Fruit fly (Drosophila melanogaster) whole organism, embryonic: ENCODE measurements around the gene Art9.

Experiments used
- Atf3 ChIP-seq: fragments of 200-800 bp; sonication (Bioruptor generic); optimal IDR thresholded peaks from 3 replicates; lab custom pipeline; 2016; ENCODE audit warnings: missing biosample characterization, missing genetic modification characterization
- CG10321 ChIP-seq: fragments of 200-800 bp; sonication (Bioruptor generic); IDR thresholded peaks from 2 replicates; pipeline ENCODE4 v1.3.6; 2022; ENCODE audit warnings: missing biosample characterization, missing genetic modification characterization
- CG12071 ChIP-seq: fragments of 200-800 bp; sonication (Bioruptor generic); optimal IDR thresholded peaks from 3 replicates; lab custom pipeline; 2018; ENCODE audit warnings: missing biosample characterization, mild to moderate bottlenecking, missing genetic modification characterization
- CG12769 ChIP-seq: fragments of 200-800 bp; sonication (Bioruptor generic); optimal IDR thresholded peaks from 2 replicates; lab custom pipeline; 2019; ENCODE audit warnings: missing biosample characterization, mild to moderate bottlenecking, missing genetic modification characterization, moderate library complexity
- CG14441 ChIP-seq: fragments of 200-800 bp; sonication (Bioruptor generic); IDR thresholded peaks from 2 replicates; pipeline ENCODE4 v1.3.6; 2022; ENCODE audit warnings: missing biosample characterization, missing genetic modification characterization
- CG15696 ChIP-seq: fragments of 200-800 bp; sonication (Bioruptor generic); optimal IDR thresholded peaks from 2 replicates; lab custom pipeline; 2019; ENCODE audit warnings: missing biosample characterization, mild to moderate bottlenecking, missing genetic modification characterization, moderate library complexity
- CG17385 ChIP-seq: fragments of 200-800 bp; sonication (Bioruptor generic); optimal IDR thresholded peaks from 3 replicates; lab custom pipeline; 2018; ENCODE audit warnings: missing biosample characterization, mild to moderate bottlenecking, missing genetic modification characterization
- CG17829 ChIP-seq: fragments of 200-800 bp; optimal IDR thresholded peaks from 2 replicates; lab custom pipeline; 2019; ENCODE audit warnings: missing biosample characterization, mild to moderate bottlenecking, missing genetic modification characterization, moderate library complexity
- CG1832 ChIP-seq: fragments of 200-800 bp; sonication (Bioruptor generic); optimal IDR thresholded peaks from 2 replicates; lab custom pipeline; 2017; ENCODE audit warnings: missing biosample characterization, mild to moderate bottlenecking, missing genetic modification characterization, inconsistent platforms
- CG31441 ChIP-seq: fragments of 200-800 bp; sonication (Bioruptor generic); IDR thresholded peaks from 2 replicates; pipeline ENCODE4 v1.3.6; 2022; ENCODE audit warnings: missing biosample characterization, missing genetic modification characterization
- CG3281 ChIP-seq: fragments of 200-800 bp; sonication (Bioruptor generic); optimal IDR thresholded peaks from 3 replicates; lab custom pipeline; 2017; ENCODE audit warnings: missing biosample characterization, mild to moderate bottlenecking, missing genetic modification characterization
- CG4730 ChIP-seq: fragments of 200-800 bp; sonication (Bioruptor generic); IDR thresholded peaks from 2 replicates; pipeline ENCODE4 v1.3.6; 2022; ENCODE audit warnings: missing biosample characterization, missing genetic modification characterization
- CG4854 ChIP-seq: fragments of 200-800 bp; sonication (Bioruptor generic); optimal IDR thresholded peaks from 2 replicates; lab custom pipeline; 2016; ENCODE audit warnings: missing biosample characterization, missing genetic modification characterization, inconsistent platforms
- CG5180 ChIP-seq: fragments of 200-800 bp; sonication (Bioruptor generic); optimal IDR thresholded peaks from 3 replicates; lab custom pipeline; 2017; ENCODE audit warnings: missing biosample characterization, missing genetic modification characterization, mild to moderate bottlenecking, moderate library complexity, missing genetic modification reagents
- CG6791 ChIP-seq: fragments of 200-800 bp; sonication (Bioruptor generic); IDR thresholded peaks from 3 replicates; pipeline ENCODE4 v1.3.6; 2022; ENCODE audit warnings: missing biosample characterization, missing genetic modification characterization; ENCODE audit not compliant: partially characterized antibody
- CG7556 ChIP-seq: fragments of 200-800 bp; sonication (Bioruptor generic); optimal IDR thresholded peaks from 2 replicates; lab custom pipeline; 2017; ENCODE audit warnings: missing biosample characterization, mild to moderate bottlenecking, missing genetic modification characterization
- CG9797 ChIP-seq: fragments of 200-800 bp; sonication (Bioruptor generic); optimal IDR thresholded peaks from 3 replicates; lab custom pipeline; 2018; ENCODE audit warnings: missing biosample characterization, mild to moderate bottlenecking, missing genetic modification characterization
- CG9932 ChIP-seq: fragments of 200-800 bp; sonication (Bioruptor generic); IDR thresholded peaks from 2 replicates; pipeline ENCODE4 v1.3.6; 2022; ENCODE audit warnings: missing biosample characterization, missing genetic modification characterization
- D19A ChIP-seq: fragments of 200-800 bp; optimal IDR thresholded peaks from 3 replicates; lab custom pipeline; 2019; ENCODE audit warnings: missing biosample characterization, mild to moderate bottlenecking, missing genetic modification characterization, moderate library complexity
- Dad ChIP-seq: fragments of 200-800 bp; sonication (Bioruptor generic); optimal IDR thresholded peaks from 3 replicates; lab custom pipeline; 2016; ENCODE audit warnings: missing biosample characterization, missing genetic modification characterization
- Dref ChIP-seq: fragments of 200-800 bp; sonication (Bioruptor generic); IDR thresholded peaks from 2 replicates; pipeline ENCODE4 v1.3.6; 2022; ENCODE audit warnings: missing biosample characterization, missing genetic modification characterization
- ERR ChIP-seq: fragments of 200-800 bp; sonication (Bioruptor generic); optimal IDR thresholded peaks from 2 replicates; lab custom pipeline; 2016; ENCODE audit warnings: missing biosample characterization, missing genetic modification characterization
- Gug ChIP-seq: fragments of 200-800 bp; sonication (Bioruptor generic); IDR thresholded peaks from 4 replicates; pipeline ENCODE4 v1.3.6; 2022; ENCODE audit warnings: missing biosample characterization, missing genetic modification characterization
- HHEX ChIP-seq: fragments of 200-800 bp; sonication (Bioruptor generic); optimal IDR thresholded peaks from 3 replicates; lab custom pipeline; 2017; ENCODE audit warnings: missing biosample characterization, mild to moderate bottlenecking, missing genetic modification characterization, missing genetic modification reagents
- HmgZ ChIP-seq: fragments of 200-800 bp; sonication (Bioruptor generic); optimal IDR thresholded peaks from 2 replicates; lab custom pipeline; 2018; ENCODE audit warnings: missing biosample characterization, mild to moderate bottlenecking, missing genetic modification characterization
- Meics ChIP-seq: fragments of 200-800 bp; sonication (Bioruptor generic); optimal IDR thresholded peaks from 2 replicates; lab custom pipeline; 2017; ENCODE audit warnings: missing biosample characterization, mild to moderate bottlenecking, missing genetic modification characterization
- Scr ChIP-seq: fragments of 200-800 bp; sonication (Bioruptor generic); IDR thresholded peaks from 2 replicates; pipeline ENCODE4 v1.3.6; 2022; ENCODE audit warnings: missing biosample characterization, missing genetic modification characterization; ENCODE audit not compliant: partially characterized antibody
- Sry-β ChIP-seq: fragments of 200-800 bp; sonication (Bioruptor generic); optimal IDR thresholded peaks from 2 replicates; lab custom pipeline; 2018; ENCODE audit warnings: missing biosample characterization, mild to moderate bottlenecking, missing genetic modification characterization, moderate library complexity
- Trl ChIP-seq, 3 experiments: fragments of >200 bp in 2 of 3; fragments of 200-800 bp in 1 of 3; sonication (Bioruptor generic) in 1 of 3; optimal IDR thresholded peaks; 2 replicates in 1 of 3; 3 replicates in 2 of 3; lab custom pipeline; 2016 to 2017; ENCODE audit warnings: missing biosample characterization in 1 of 3, missing genetic modification characterization in 1 of 3
- bcd ChIP-seq: fragments of 200-800 bp; sonication (Bioruptor generic); optimal IDR thresholded peaks from 2 replicates; lab custom pipeline; 2017; ENCODE audit warnings: missing biosample characterization, mild to moderate bottlenecking, missing genetic modification characterization
- chinmo ChIP-seq: fragments of 200-800 bp; sonication (Bioruptor generic); IDR thresholded peaks from 4 replicates; pipeline ENCODE4 v1.3.6; 2022; ENCODE audit warnings: missing biosample characterization, missing genetic modification characterization; ENCODE audit not compliant: partially characterized antibody
- ftz-f1 ChIP-seq: fragments of 200-800 bp; sonication (Bioruptor generic); optimal IDR thresholded peaks from 2 replicates; lab custom pipeline; 2016; ENCODE audit warnings: missing biosample characterization, missing genetic modification characterization
- gem ChIP-seq: fragments of 200-800 bp; sonication (Bioruptor generic); optimal IDR thresholded peaks from 2 replicates; lab custom pipeline; 2019; ENCODE audit warnings: missing biosample characterization, mild to moderate bottlenecking, missing genetic modification characterization, moderate library complexity
- hth ChIP-seq: fragments of >200 bp; optimal IDR thresholded peaks from 2 replicates; lab custom pipeline; 2017; ENCODE audit warnings: inconsistent platforms
- lola ChIP-seq, 3 experiments: fragments of >200 bp in 2 of 3; fragments of 200-800 bp in 1 of 3; sonication (Bioruptor generic) in 1 of 3; optimal IDR thresholded peaks; 2 replicates each; lab custom pipeline; 2017 to 2019; ENCODE audit warnings: missing biosample characterization in 3 of 3, missing genetic modification characterization in 3 of 3, mild to moderate bottlenecking in 1 of 3, moderate library complexity in 1 of 3
- oc ChIP-seq: fragments of 200-800 bp; sonication (Bioruptor generic); optimal IDR thresholded peaks from 2 replicates; lab custom pipeline; 2018; ENCODE audit warnings: missing biosample characterization, mild to moderate bottlenecking, missing genetic modification characterization, moderate library complexity
- pros ChIP-seq: fragments of 200-800 bp; sonication (Bioruptor generic); optimal IDR thresholded peaks from 3 replicates; lab custom pipeline; 2019; ENCODE audit warnings: missing biosample characterization, mild to moderate bottlenecking, missing genetic modification characterization, moderate library complexity
- ranshi ChIP-seq: fragments of 200-800 bp; sonication (Bioruptor generic); IDR thresholded peaks from 2 replicates; pipeline ENCODE4 v1.3.6; 2022; ENCODE audit warnings: missing biosample characterization, missing genetic modification characterization
- schlank ChIP-seq: fragments of 200-800 bp; sonication (Bioruptor generic); optimal IDR thresholded peaks from 2 replicates; lab custom pipeline; 2018; ENCODE audit warnings: missing biosample characterization, mild to moderate bottlenecking, missing genetic modification characterization
- scrt ChIP-seq: fragments of 200-800 bp; sonication (Bioruptor generic); optimal IDR thresholded peaks from 2 replicates; lab custom pipeline; 2018; ENCODE audit warnings: missing biosample characterization, mild to moderate bottlenecking, missing genetic modification characterization, moderate library complexity
- sd ChIP-seq: fragments of 200-800 bp; sonication (Bioruptor generic); optimal IDR thresholded peaks from 3 replicates; lab custom pipeline; 2018; ENCODE audit warnings: missing biosample characterization, mild to moderate bottlenecking, missing genetic modification characterization, moderate library complexity
- sens ChIP-seq: fragments of 200-800 bp; sonication (Bioruptor generic); peaks from one replicate; lab custom pipeline; 2016; ENCODE audit warnings: missing biosample characterization, missing genetic modification characterization
- sob ChIP-seq: fragments of 200-800 bp; sonication (Bioruptor generic); IDR thresholded peaks from 2 replicates; pipeline ENCODE4 v1.3.6; 2022; ENCODE audit warnings: missing biosample characterization, missing genetic modification characterization
- twi ChIP-seq: fragments of 200-800 bp; optimal IDR thresholded peaks from 2 replicates; lab custom pipeline; 2019; ENCODE audit warnings: missing biosample characterization, mild to moderate bottlenecking, missing genetic modification characterization, moderate library complexity
- vnd ChIP-seq: fragments of 200-800 bp; sonication (Bioruptor generic); IDR thresholded peaks from 3 replicates; pipeline ENCODE4 v1.3.6; 2022; ENCODE audit warnings: missing biosample characterization, missing genetic modification characterization; ENCODE audit not compliant: partially characterized antibody
- z ChIP-seq: fragments of 200-800 bp; sonication (Bioruptor generic); IDR thresholded peaks from 3 replicates; pipeline ENCODE4 v1.3.6; 2022; ENCODE audit warnings: missing biosample characterization, missing genetic modification characterization

Gene Art9

dm6 chr3R:13974741-13975245, 31.5 kb upstream of the Art9 start (continued):
- TF ChIP-seq schlank (tag; lab: Kevin White, UChicago): no peak
- no peak for TF ChIP-seq CG6791
- TF ChIP-seq CG5180 (GFP tag; lab: Kevin White, UChicago): no peak
- TF ChIP-seq CG1832 (GFP tag; lab: Kevin White, UChicago): peak; percentile 42
- TF ChIP-seq bcd (GFP tag; lab: Kevin White, UChicago): no peak
- no peak for TF ChIP-seq HmgZ (tag; lab: Kevin White, UChicago)
- no peak for TF ChIP-seq Dref
- peak; percentile 55; the same call in 1 of the 3 replicates for TF ChIP-seq z
- TF ChIP-seq oc: no peak
- no peak for TF ChIP-seq Dad
- no peak for TF ChIP-seq ranshi (GFP tag; lab: Robert Waterston, UW)

DNA sequence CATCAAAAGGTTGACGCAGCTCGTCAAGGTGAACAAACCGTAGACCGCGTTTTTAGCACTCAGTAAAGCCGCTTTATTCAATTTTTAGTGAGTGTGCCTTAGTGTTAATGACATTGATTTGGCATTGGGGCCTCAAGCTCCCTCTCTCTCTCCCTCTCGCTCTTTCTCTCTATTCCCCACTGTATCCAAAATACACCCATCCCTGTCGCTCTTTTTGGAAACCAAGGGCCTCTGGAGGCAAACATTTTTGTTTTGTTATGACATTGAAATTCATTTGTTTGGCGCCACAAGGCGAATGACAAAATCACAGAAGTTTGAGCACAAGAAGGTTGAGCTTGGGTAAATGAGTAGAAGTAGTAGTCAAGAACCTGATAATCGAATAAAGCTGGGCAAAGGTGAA, 29.4 kb upstream of the Art9 start:
- peak; percentile 70 for TF ChIP-seq sens (GFP tag; lab: Kevin White, UChicago)
- TF ChIP-seq CG17829 (tag; lab: Kevin White, UChicago): no peak
- TF ChIP-seq CG7556 (GFP tag; lab: Kevin White, UChicago): no peak
- TF ChIP-seq ftz-f1 (GFP tag; lab: Kevin White, UChicago): peak; percentile 91
- TF ChIP-seq CG10321 (GFP tag; lab: Robert Waterston, UW): 0 out of 2 replicates have a peak, but pooled peaks have one; percentile 15
- peak; percentile 7 for TF ChIP-seq CG1832 (GFP tag; lab: Kevin White, UChicago)
- TF ChIP-seq chinmo (GFP tag; lab: Robert Waterston, UW): 0 out of 4 replicates have a peak, but pooled peaks have one; percentile 56
- peak; percentile 34 for TF ChIP-seq sd (tag; lab: Kevin White, UChicago)
- TF ChIP-seq Trl (optimal IDR thresholded peaks at IDR 0.05; lab: Kevin White, UChicago): peak in 1 of 2 experiments; percentile 24
- no peak for TF ChIP-seq Trl (GFP tag; optimal IDR thresholded peaks at IDR 0.05; lab: Kevin White, UChicago)
- TF ChIP-seq CG12769 (tag; lab: Kevin White, UChicago): peak; percentile 71
- TF ChIP-seq vnd: 0 out of 3 replicates have a peak, but pooled peaks have one; percentile 32
- TF ChIP-seq, all 482 proteins: peak for 9

dm6 chr3R:13971728-13972448, 28.6 kb upstream of the Art9 start:
- TF ChIP-seq Meics (GFP tag; lab: Kevin White, UChicago) (no peak), Scr (GFP tag; lab: Robert Waterston, UW) (no peak), Atf3 (GFP tag; lab: Kevin White, UChicago) (no peak), scrt (GFP tag; lab: Kevin White, UChicago) (no peak), CG4730 (GFP tag; lab: Robert Waterston, UW) (no peak), CG9932 (no peak), twi (no peak), lola (GFP tag; optimal IDR thresholded peaks at IDR 0.05; lab: Kevin White, UChicago) (peak in 1 of 3 experiments; percentile 55), hth (lab: Kevin White, UChicago) (no peak), Gug (GFP tag; lab: Robert Waterston, UW) (no peak), pros (GFP tag; lab: Kevin White, UChicago) (peak; percentile 86), CG12071 (no peak), ERR (GFP tag; lab: Kevin White, UChicago) (no peak), Sry-β (GFP tag; lab: Kevin White, UChicago) (no peak), CG3281 (GFP tag; lab: Kevin White, UChicago) (no peak), CG14441 (GFP tag; lab: Robert Waterston, UW) (no peak), D19A (no peak), sob (no peak), sens (GFP tag; lab: Kevin White, UChicago) (peak; percentile 51), HHEX (GFP tag; lab: Kevin White, UChicago) (no peak), CG17385 (GFP tag; lab: Kevin White, UChicago) (no peak), CG9797 (GFP tag; lab: Kevin White, UChicago) (no peak), CG4854 (no peak), CG15696 (peak; percentile 64), CG31441 (GFP tag; lab: Robert Waterston, UW) (0 out of 2 replicates have a peak, but pooled peaks have one; percentile 32), gem (tag; lab: Kevin White, UChicago) (peak; percentile 43)
